Fruit fly (Drosophila melanogaster) whole organism, embryonic: ENCODE results near the gene Appl.
A peak's percentile ranks its signal among the peaks of the same experiment; 100 is the strongest.

Experiments
- Atf-2 ChIP-seq: fragments of 200-800 bp; sonication (Bioruptor generic); optimal IDR thresholded peaks from 2 replicates; lab custom pipeline; 2016; ENCODE audit warnings: missing biosample characterization, missing genetic modification characterization
- Atf6 ChIP-seq: fragments of 200-800 bp; sonication (Bioruptor generic); IDR thresholded peaks from 2 replicates; pipeline ENCODE4 v1.3.6; 2022; ENCODE audit warnings: missing biosample characterization, missing genetic modification characterization
- BEAF-32 ChIP-seq: fragments of 200-800 bp; sonication (Bioruptor generic); optimal IDR thresholded peaks from 3 replicates; lab custom pipeline; 2017; ENCODE audit warnings: missing biosample characterization, missing genetic modification characterization, mild to moderate bottlenecking, moderate library complexity, missing genetic modification reagents
- Bteb2 ChIP-seq: fragments of 200-800 bp; sonication (Bioruptor generic); optimal IDR thresholded peaks from 2 replicates; lab custom pipeline; 2016; ENCODE audit warnings: missing biosample characterization, missing genetic modification characterization
- CG10654 ChIP-seq: fragments of 200-800 bp; sonication (Bioruptor generic); optimal IDR thresholded peaks from 2 replicates; lab custom pipeline; 2016; ENCODE audit warnings: missing biosample characterization, missing genetic modification characterization
- CG10979 ChIP-seq: fragments of 200-800 bp; sonication (Bioruptor generic); optimal IDR thresholded peaks from 2 replicates; lab custom pipeline; 2018; ENCODE audit warnings: missing biosample characterization, mild to moderate bottlenecking, missing genetic modification characterization, moderate library complexity
- CG11504 ChIP-seq: fragments of 200-800 bp; sonication (Bioruptor generic); optimal IDR thresholded peaks from 3 replicates; lab custom pipeline; 2019; ENCODE audit warnings: missing biosample characterization, mild to moderate bottlenecking, missing genetic modification characterization, moderate library complexity
- CG12219 ChIP-seq: fragments of 200-800 bp; sonication (Bioruptor generic); optimal IDR thresholded peaks from 3 replicates; lab custom pipeline; 2018; ENCODE audit warnings: missing biosample characterization, mild to moderate bottlenecking, missing genetic modification characterization
- CG12236 ChIP-seq: fragments of 200-800 bp; sonication (Bioruptor generic); optimal IDR thresholded peaks from 2 replicates; lab custom pipeline; 2016; ENCODE audit warnings: missing biosample characterization, missing genetic modification characterization
- CG13287 ChIP-seq: fragments of 200-800 bp; sonication (Bioruptor generic); IDR thresholded peaks from 2 replicates; pipeline ENCODE4 v1.3.6; 2022; ENCODE audit warnings: missing biosample characterization, missing genetic modification characterization; ENCODE audit not compliant: partially characterized antibody
- CG13296 ChIP-seq: fragments of 200-800 bp; sonication (Bioruptor generic); optimal IDR thresholded peaks from 3 replicates; lab custom pipeline; 2018; ENCODE audit warnings: missing biosample characterization, mild to moderate bottlenecking, missing genetic modification characterization
- CG14860 ChIP-seq: fragments of 200-800 bp; sonication (Bioruptor generic); IDR thresholded peaks from 3 replicates; pipeline ENCODE4 v1.3.6; 2022; ENCODE audit warnings: missing biosample characterization, missing genetic modification characterization; ENCODE audit not compliant: partially characterized antibody
- CG15601 ChIP-seq: fragments of 200-800 bp; sonication (Bioruptor generic); optimal IDR thresholded peaks from 3 replicates; lab custom pipeline; 2019; ENCODE audit warnings: missing biosample characterization, mild to moderate bottlenecking, missing genetic modification characterization, moderate library complexity
- CG17385 ChIP-seq: fragments of 200-800 bp; sonication (Bioruptor generic); optimal IDR thresholded peaks from 3 replicates; lab custom pipeline; 2018; ENCODE audit warnings: missing biosample characterization, mild to moderate bottlenecking, missing genetic modification characterization
- CG18011 ChIP-seq: fragments of 200-800 bp; sonication (Bioruptor generic); optimal IDR thresholded peaks from 2 replicates; lab custom pipeline; 2017; ENCODE audit warnings: missing biosample characterization, missing genetic modification characterization, mild to moderate bottlenecking, moderate library complexity, missing genotype
- CG1832 ChIP-seq: fragments of 200-800 bp; sonication (Bioruptor generic); optimal IDR thresholded peaks from 2 replicates; lab custom pipeline; 2017; ENCODE audit warnings: missing biosample characterization, mild to moderate bottlenecking, missing genetic modification characterization, inconsistent platforms
- CG30403 ChIP-seq: fragments of 200-800 bp; sonication (Bioruptor generic); optimal IDR thresholded peaks from 3 replicates; lab custom pipeline; 2016; ENCODE audit warnings: missing biosample characterization, missing genetic modification characterization
- CG3407 ChIP-seq: fragments of 200-800 bp; sonication (Bioruptor generic); optimal IDR thresholded peaks from 2 replicates; lab custom pipeline; 2018; ENCODE audit warnings: missing biosample characterization, mild to moderate bottlenecking, missing genetic modification characterization
- CG4360 ChIP-seq: fragments of 200-800 bp; sonication (Bioruptor generic); IDR thresholded peaks from 2 replicates; pipeline ENCODE4 v1.3.6; 2022; ENCODE audit warnings: missing biosample characterization, missing genetic modification characterization
- CG7271 ChIP-seq: fragments of 200-800 bp; sonication (Bioruptor generic); optimal IDR thresholded peaks from 2 replicates; lab custom pipeline; 2018; ENCODE audit warnings: missing biosample characterization, mild to moderate bottlenecking, missing genetic modification characterization, moderate library complexity
- CG7357 ChIP-seq: fragments of 200-800 bp; sonication (Bioruptor generic); IDR thresholded peaks from 3 replicates; pipeline ENCODE4 v1.3.6; 2022; ENCODE audit warnings: missing biosample characterization, missing genetic modification characterization
- CG7839 ChIP-seq: fragments of 200-800 bp; sonication (Bioruptor generic); optimal IDR thresholded peaks from 3 replicates; lab custom pipeline; 2018; ENCODE audit warnings: missing biosample characterization, mild to moderate bottlenecking, missing genetic modification characterization, moderate library complexity
- CG9215 ChIP-seq: fragments of 200-800 bp; sonication (Bioruptor generic); IDR thresholded peaks from 2 replicates; pipeline ENCODE4 v1.3.6; 2022; ENCODE audit warnings: missing biosample characterization, missing genetic modification characterization
- CG9876 ChIP-seq: fragments of 200-800 bp; sonication (Bioruptor generic); optimal IDR thresholded peaks from 2 replicates; lab custom pipeline; 2016; ENCODE audit warnings: missing biosample characterization, missing genetic modification characterization
- CHES-1-like ChIP-seq: fragments of 200-800 bp; sonication (Bioruptor generic); optimal IDR thresholded peaks from 2 replicates; lab custom pipeline; 2016; ENCODE audit warnings: missing biosample characterization, missing genetic modification characterization
- Camta ChIP-seq: fragments of 200-800 bp; sonication (Bioruptor generic); optimal IDR thresholded peaks from 2 replicates; lab custom pipeline; 2016; ENCODE audit warnings: missing biosample characterization, missing genetic modification characterization
- CkIIα-i1 ChIP-seq: fragments of 200-800 bp; sonication (Bioruptor generic); IDR thresholded peaks from 2 replicates; pipeline ENCODE4 v1.3.6; 2022; ENCODE audit warnings: missing biosample characterization, missing genetic modification characterization
- D ChIP-seq, 2 experiments: fragments of 200-800 bp in 1 of 2; fragments of >200 bp in 1 of 2; sonication (Bioruptor generic) in 1 of 2; optimal IDR thresholded peaks; 2 replicates in 1 of 2; 3 replicates in 1 of 2; lab custom pipeline; 2017; ENCODE audit warnings: mild to moderate bottlenecking in 1 of 2, missing biosample characterization in 1 of 2, missing genetic modification characterization in 1 of 2, missing genetic modification reagents in 1 of 2
- Doc3 ChIP-seq: fragments of 200-800 bp; sonication (Bioruptor generic); IDR thresholded peaks from 3 replicates; pipeline ENCODE4 v1.3.6; 2022; ENCODE audit warnings: missing biosample characterization, missing genetic modification characterization; ENCODE audit not compliant: partially characterized antibody
- Fer1 ChIP-seq: fragments of 200-800 bp; sonication (Bioruptor generic); optimal IDR thresholded peaks from 2 replicates; lab custom pipeline; 2017; ENCODE audit warnings: missing biosample characterization, mild to moderate bottlenecking, missing genetic modification characterization
- HLH4C ChIP-seq: fragments of 200-800 bp; sonication (Bioruptor generic); IDR thresholded peaks from 3 replicates; pipeline ENCODE4 v1.3.6; 2022; ENCODE audit warnings: missing biosample characterization, missing genetic modification characterization; ENCODE audit not compliant: partially characterized antibody
- Hr39 ChIP-seq: fragments of >200 bp; optimal IDR thresholded peaks from 2 replicates; lab custom pipeline; 2017
- Jarid2 ChIP-seq: fragments of 200-800 bp; sonication (Bioruptor generic); optimal IDR thresholded peaks from 3 replicates; lab custom pipeline; 2017; ENCODE audit warnings: mild to moderate bottlenecking, missing biosample characterization, missing genetic modification reagents, missing genetic modification characterization
- Six4 ChIP-seq: fragments of 200-800 bp; sonication (Bioruptor generic); optimal IDR thresholded peaks from 2 replicates; lab custom pipeline; 2016; ENCODE audit warnings: missing biosample characterization, missing genetic modification characterization
- crol ChIP-seq: fragments of 200-800 bp; sonication (Bioruptor generic); IDR thresholded peaks from 2 replicates; pipeline ENCODE4 v1.3.6; 2022; ENCODE audit warnings: missing biosample characterization, missing genetic modification characterization
- da ChIP-seq: fragments of 200-800 bp; sonication (Bioruptor generic); optimal IDR thresholded peaks from 2 replicates; lab custom pipeline; 2016; ENCODE audit warnings: missing biosample characterization, missing genetic modification characterization
- fru ChIP-seq: fragments of >200 bp; optimal IDR thresholded peaks from 2 replicates; lab custom pipeline; 2017
- inv ChIP-seq: fragments of 200-800 bp; sonication (Bioruptor generic); IDR thresholded peaks from 2 replicates; pipeline ENCODE4 v1.3.6; 2022; ENCODE audit warnings: missing biosample characterization, missing genetic modification characterization; ENCODE audit not compliant: partially characterized antibody
- klu ChIP-seq: fragments of 200-800 bp; sonication (Bioruptor generic); IDR thresholded peaks from 2 replicates; pipeline ENCODE4 v1.3.6; 2022; ENCODE audit warnings: missing biosample characterization, missing genetic modification characterization
- lilli ChIP-seq: fragments of 200-800 bp; sonication (Bioruptor generic); optimal IDR thresholded peaks from 3 replicates; lab custom pipeline; 2016; ENCODE audit warnings: missing biosample characterization, missing genetic modification characterization
- lmd ChIP-seq: fragments of 200-800 bp; sonication (Bioruptor generic); IDR thresholded peaks from 2 replicates; pipeline ENCODE4 v1.3.6; 2022; ENCODE audit warnings: missing biosample characterization, missing genetic modification characterization
- pan ChIP-seq, 4 experiments: fragments of >200 bp in 3 of 4; fragments of 200-800 bp in 1 of 4; sonication (Bioruptor generic) in 1 of 4; optimal IDR thresholded peaks in 3 of 4; IDR thresholded peaks in 1 of 4; 2 replicates each; pipeline versions ENCODE4 v1.3.6 to Lab custom; 2017 to 2022; ENCODE audit warnings: missing biosample characterization in 2 of 4, missing genetic modification characterization in 2 of 4, mixed read lengths in 1 of 4
- pum ChIP-seq: fragments of 200-800 bp; sonication (Bioruptor generic); optimal IDR thresholded peaks from 2 replicates; lab custom pipeline; 2016; ENCODE audit warnings: missing biosample characterization, missing genetic modification characterization
- seq ChIP-seq: fragments of 200-800 bp; sonication (Bioruptor generic); IDR thresholded peaks from 2 replicates; pipeline ENCODE4 v1.3.6; 2022; ENCODE audit warnings: missing biosample characterization, missing genetic modification characterization
- so ChIP-seq: fragments of 200-800 bp; sonication (Bioruptor generic); IDR thresholded peaks from 3 replicates; pipeline ENCODE4 v1.3.6; 2022; ENCODE audit warnings: missing biosample characterization, missing genetic modification characterization
- tap ChIP-seq: fragments of 200-800 bp; optimal IDR thresholded peaks from 3 replicates; lab custom pipeline; 2019; ENCODE audit warnings: missing biosample characterization, mild to moderate bottlenecking, missing genetic modification characterization, moderate library complexity
- trem ChIP-seq: fragments of 200-800 bp; optimal IDR thresholded peaks from 3 replicates; lab custom pipeline; 2019; ENCODE audit warnings: missing biosample characterization, mild to moderate bottlenecking, missing genetic modification characterization, moderate library complexity
- z ChIP-seq: fragments of 200-800 bp; sonication (Bioruptor generic); IDR thresholded peaks from 3 replicates; pipeline ENCODE4 v1.3.6; 2022; ENCODE audit warnings: missing biosample characterization, missing genetic modification characterization

Appl gene

DNA sequence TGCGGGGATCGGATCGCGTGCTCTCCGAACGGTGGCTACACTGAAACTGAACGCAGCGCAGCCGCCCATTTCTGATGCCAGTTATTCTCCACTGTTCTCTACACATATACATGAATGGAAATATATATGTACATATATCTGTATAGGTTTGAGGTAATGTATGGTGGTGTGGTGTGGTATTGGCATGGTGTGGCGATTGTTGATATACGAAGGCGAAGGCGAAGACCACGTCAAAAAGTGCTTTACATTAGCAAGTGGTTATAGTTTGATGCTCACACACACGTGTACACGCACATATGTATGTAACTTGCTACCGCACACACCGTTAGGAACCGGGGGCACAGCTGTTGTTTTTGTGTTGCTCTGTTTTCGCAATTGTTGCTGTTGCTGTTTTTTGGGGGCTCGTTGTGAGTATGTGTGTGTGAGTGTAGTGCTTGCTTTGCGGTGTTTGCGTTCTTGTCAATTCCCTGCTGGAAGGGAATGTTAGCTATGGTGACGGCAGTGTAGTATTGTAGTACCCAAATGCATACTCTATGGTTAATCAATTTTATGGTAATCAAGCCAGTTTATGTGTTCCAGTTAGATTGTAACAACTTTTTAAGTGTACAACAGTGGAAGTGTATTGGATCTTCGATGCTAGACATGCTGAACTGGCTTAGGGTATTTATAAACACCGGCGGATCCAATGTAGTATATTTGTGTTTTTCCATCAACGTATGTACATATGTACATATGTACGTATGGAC lies 36.7 kb upstream of the Appl start, which contains the start of gene CG17896 (continued):
- peak; percentile 72; the same call in 1 of the 3 replicates for TF ChIP-seq z
- peak; percentile 98 for TF ChIP-seq Bteb2
- TF ChIP-seq Doc3 (GFP tag; lab: Robert Waterston, UW), result 0 out of 3 replicates have a peak, but pooled peaks have one; percentile 44
- TF ChIP-seq CG4360 (GFP tag; lab: Robert Waterston, UW), result peak; percentile 74
- peak; percentile 99 for TF ChIP-seq Atf6 (GFP tag; lab: Robert Waterston, UW)
- TF ChIP-seq CHES-1-like, result peak; percentile 99
- peak; percentile 97 for TF ChIP-seq so
- TF ChIP-seq seq (GFP tag; lab: Robert Waterston, UW), result peak; percentile 98
- peak; percentile 99 for TF ChIP-seq lilli (GFP tag; lab: Kevin White, UChicago)
- TF ChIP-seq CG7271 (tag; lab: Kevin White, UChicago), result peak; percentile 67
- TF ChIP-seq CG11504 (tag; lab: Kevin White, UChicago), result peak; percentile 96
- TF ChIP-seq CG12219 (GFP tag; lab: Kevin White, UChicago), result peak; percentile 98
- peak; percentile 93 for TF ChIP-seq CkIIα-i1 (GFP tag; lab: Robert Waterston, UW)
- peak; percentile 91 for TF ChIP-seq tap (tag; lab: Kevin White, UChicago)
- TF ChIP-seq CG18011 (GFP tag; lab: Kevin White, UChicago), result no peak
- peak; percentile 98 for TF ChIP-seq Atf-2
- TF ChIP-seq da (GFP tag; lab: Kevin White, UChicago), result peak; percentile 97
- peak; percentile 83 for TF ChIP-seq Jarid2 (GFP tag; lab: Kevin White, UChicago)
- TF ChIP-seq CG1832 (GFP tag; lab: Kevin White, UChicago), result no peak
- TF ChIP-seq crol (GFP tag; lab: Robert Waterston, UW), result no peak
- peak; percentile 97 for TF ChIP-seq CG10654 (GFP tag; lab: Kevin White, UChicago)
- peak; percentile 72 for TF ChIP-seq trem (tag; lab: Kevin White, UChicago)
- TF ChIP-seq CG9215, result peak; percentile 98
- TF ChIP-seq inv (GFP tag; lab: Robert Waterston, UW), result no peak
- TF ChIP-seq pan (optimal IDR thresholded peaks at IDR 0.05; lab: Kevin White, UChicago), result no peak
- peak in 1 of 2 experiments; percentile 98 for TF ChIP-seq pan (GFP tag; optimal IDR thresholded peaks at IDR 0.05 in 1 of 2, IDR thresholded peaks at IDR 0.05 in 1 of 2)
- peak; percentile 97 for TF ChIP-seq Camta (GFP tag; lab: Kevin White, UChicago)
- peak; percentile 20 for TF ChIP-seq BEAF-32 (GFP tag; lab: Kevin White, UChicago)
- TF ChIP-seq CG7839 (tag; lab: Kevin White, UChicago), result peak; percentile 99
- peak; percentile 87 for TF ChIP-seq CG3407 (GFP tag; lab: Kevin White, UChicago)
- TF ChIP-seq pum (GFP tag; lab: Kevin White, UChicago), result peak; percentile 98
- peak; percentile 95 for TF ChIP-seq CG7357 (GFP tag; lab: Robert Waterston, UW)
- TF ChIP-seq CG30403 (GFP tag; lab: Kevin White, UChicago), result peak; percentile 98
- peak; percentile 88 for TF ChIP-seq CG15601
- TF ChIP-seq CG9876 (GFP tag; lab: Kevin White, UChicago), result peak; percentile 98
- no peak for TF ChIP-seq CG13287 (GFP tag; lab: Robert Waterston, UW)
- peak; percentile 97 for TF ChIP-seq Fer1 (GFP tag; lab: Kevin White, UChicago)
- TF ChIP-seq CG13296 (GFP tag; lab: Kevin White, UChicago), result peak; percentile 97
- TF ChIP-seq Hr39, result no peak
- TF ChIP-seq CG14860 (GFP tag; lab: Robert Waterston, UW), result no peak
- peak; percentile 95 for TF ChIP-seq CG17385
- TF ChIP-seq HLH4C, result no peak
- peak; percentile 97 for TF ChIP-seq klu (GFP tag; lab: Robert Waterston, UW)
- TF ChIP-seq fru (lab: Kevin White, UChicago), result no peak
- TF ChIP-seq D (optimal IDR thresholded peaks at IDR 0.05; lab: Kevin White, UChicago), result no peak
- TF ChIP-seq D (GFP tag; optimal IDR thresholded peaks at IDR 0.05; lab: Kevin White, UChicago), result peak; percentile 92
- TF ChIP-seq lmd (GFP tag; lab: Robert Waterston, UW), result peak; percentile 99
- peak; percentile 93 for TF ChIP-seq CG12236 (GFP tag; lab: Kevin White, UChicago)
- peak; percentile 90 for TF ChIP-seq CG10979 (tag; lab: Kevin White, UChicago)
- TF ChIP-seq Six4 (GFP tag; lab: Kevin White, UChicago), result peak; percentile 97
